Worm (Caenorhabditis elegans) whole organism, midembryonic: ENCODE data around the gene ZK899.1.

Experiments
- T22C8.4 ChIP-seq: fragments of 200-800 bp; sonication (Bioruptor generic); IDR thresholded peaks from 2 replicates; pipeline ENCODE4 v1.3.6; 2022; ENCODE audit warnings: missing genetic modification characterization, missing compliant biosample characterization
- cog-1 ChIP-seq: sonication (generic microtip); optimal IDR thresholded peaks from 2 replicates; lab custom pipeline; 2016; ENCODE audit warnings: missing genetic modification characterization, missing compliant biosample characterization
- flt-1 ChIP-seq: fragments of 200-800 bp; sonication (Bioruptor generic); IDR thresholded peaks from 2 replicates; pipeline ENCODE4 v1.3.6; 2022; ENCODE audit warnings: missing genetic modification characterization, missing compliant biosample characterization
- klf-2 ChIP-seq: fragments of 200-800 bp; sonication (Bioruptor generic); conservative IDR thresholded peaks from 2 replicates; pipeline ENCODE4 v1.3.6; 2022; ENCODE audit warnings: missing genetic modification reagents, missing genetic modification characterization, missing compliant biosample characterization
- med-1 ChIP-seq: sonication (generic microtip); optimal IDR thresholded peaks from 2 replicates; lab custom pipeline; 2017; ENCODE audit warnings: missing genetic modification characterization, mild to moderate bottlenecking, missing compliant biosample characterization, antibody characterized with exemption, missing genetic modification reagents; ENCODE audit not compliant: insufficient read depth
- ref-1 ChIP-seq: fragments of 200-800 bp; sonication (Bioruptor generic); conservative IDR thresholded peaks from 2 replicates; pipeline ENCODE4 v1.3.6; 2022; ENCODE audit warnings: missing genetic modification reagents, missing genetic modification characterization, missing compliant biosample characterization
- tab-1 ChIP-seq: fragments of 200-800 bp; sonication (Bioruptor generic); IDR thresholded peaks from 2 replicates; pipeline ENCODE4 v1.3.6; 2022; ENCODE audit warnings: missing genetic modification characterization, missing compliant biosample characterization
- ztf-23 ChIP-seq: fragments of 200-800 bp; sonication (Bioruptor generic); IDR thresholded peaks from 2 replicates; pipeline ENCODE4 v1.3.6; 2022; ENCODE audit warnings: missing genetic modification reagents, missing genetic modification characterization, missing compliant biosample characterization
- ztf-29 ChIP-seq: fragments of 200-800 bp; sonication (Bioruptor generic); IDR thresholded peaks from 2 replicates; pipeline ENCODE4 v1.3.6; 2022; ENCODE audit warnings: missing genetic modification reagents, missing genetic modification characterization, missing compliant biosample characterization

The ZK899.1 gene

DNA sequence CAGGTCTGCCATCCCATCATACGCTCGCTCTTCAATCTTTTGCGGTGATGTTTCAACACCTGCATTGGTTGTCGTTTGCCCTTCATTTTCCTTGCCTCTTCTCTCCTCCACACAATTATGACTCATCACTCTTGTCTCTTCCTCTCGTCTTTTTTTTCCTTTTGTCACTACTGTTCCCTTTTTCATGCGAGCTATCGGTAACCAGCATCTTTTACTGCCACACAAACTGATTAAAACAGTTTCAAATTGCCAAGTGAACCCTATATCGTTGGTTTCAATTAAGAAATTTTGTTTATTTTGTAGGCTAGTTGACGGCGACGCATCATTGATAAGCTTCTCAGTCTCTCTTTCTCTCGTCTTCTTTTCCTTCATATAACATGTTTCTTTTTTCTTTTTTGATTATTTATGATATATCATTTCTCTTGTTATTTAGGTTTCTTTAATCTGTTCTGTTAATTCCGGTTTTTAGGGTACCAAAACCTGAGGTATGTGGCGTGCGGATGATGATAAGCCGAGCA lies at the start of gene ZK899.1:
ZK899.1 (plus strand) TSS at position 468 of the 518 bp plus-strand sequence.
- no peak for TF ChIP-seq tab-1 (GFP tag; lab: Robert Waterston, UW)
- TF ChIP-seq med-1 (GFP tag; lab: Kevin White, UChicago): no peak
- TF ChIP-seq flt-1 (GFP tag; lab: Robert Waterston, UW): no peak
- no peak for TF ChIP-seq ztf-29 (GFP tag; lab: Robert Waterston, UW)
- no peak for TF ChIP-seq cog-1 (tag; lab: Kevin White, UChicago)
- TF ChIP-seq klf-2 (GFP tag; lab: Robert Waterston, UW): no peak
- TF ChIP-seq ref-1: no peak
- no peak for TF ChIP-seq ztf-23
- TF ChIP-seq T22C8.4 (GFP tag; lab: Robert Waterston, UW): no peak

DNA sequence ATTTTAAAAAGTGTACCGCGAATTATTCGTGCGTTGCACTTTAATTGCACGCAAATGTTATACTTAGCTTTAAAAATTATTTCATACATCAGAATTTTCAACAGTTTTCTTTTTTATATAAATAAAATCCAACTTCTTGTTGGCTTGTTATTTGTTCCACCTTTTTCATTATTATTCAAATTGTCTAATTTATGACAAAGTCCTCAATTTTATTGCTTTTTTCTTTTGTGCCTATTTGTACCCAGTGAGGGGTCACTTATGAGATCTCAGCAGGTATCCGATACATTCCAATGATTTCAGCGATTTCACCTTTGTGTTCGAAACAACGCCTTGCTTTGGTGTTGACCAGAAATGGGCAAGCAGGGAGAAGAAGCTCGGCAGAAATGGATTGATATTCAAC lies 49.0 kb upstream of the ZK899.1 start, which contains the start of gene fln-2:
fln-2 (plus strand) TSS at position 301 of the 400 bp plus-strand sequence.
- TF ChIP-seq klf-2 (GFP tag; lab: Robert Waterston, UW): no peak
- no peak for TF ChIP-seq cog-1 (tag; lab: Kevin White, UChicago)
- TF ChIP-seq med-1 (GFP tag; lab: Kevin White, UChicago): no peak
- no peak for TF ChIP-seq flt-1 (GFP tag; lab: Robert Waterston, UW)
- no peak for TF ChIP-seq tab-1 (GFP tag; lab: Robert Waterston, UW)
- no peak for TF ChIP-seq ztf-29 (GFP tag; lab: Robert Waterston, UW)
- no peak for TF ChIP-seq ztf-23
- no peak for TF ChIP-seq ref-1
- no peak for TF ChIP-seq T22C8.4 (GFP tag; lab: Robert Waterston, UW)

DNA sequence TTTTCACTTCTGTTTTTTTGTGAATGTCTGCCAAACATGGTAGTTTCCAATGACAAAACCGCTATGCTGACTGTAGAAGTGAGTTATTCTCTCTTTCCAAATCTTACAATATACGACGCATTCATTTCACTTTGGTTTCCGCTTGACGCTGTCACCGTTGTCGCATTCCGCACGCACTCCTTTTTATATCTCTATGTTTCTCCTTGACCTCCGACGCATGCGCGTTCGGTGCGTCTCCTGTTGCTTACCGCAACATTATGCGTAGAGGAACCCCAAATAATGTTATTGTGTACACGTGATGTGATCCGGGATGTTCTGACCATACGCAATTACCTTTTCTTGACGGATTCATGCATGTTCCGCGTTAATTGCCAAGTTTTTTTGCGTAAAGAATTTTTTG lies 44.5 kb upstream of the ZK899.1 start:
- TF ChIP-seq flt-1 (GFP tag; lab: Robert Waterston, UW) (0 out of 2 replicates have a peak, but pooled peaks have one; percentile 61), med-1 (GFP tag; lab: Kevin White, UChicago) (no peak)

DNA sequence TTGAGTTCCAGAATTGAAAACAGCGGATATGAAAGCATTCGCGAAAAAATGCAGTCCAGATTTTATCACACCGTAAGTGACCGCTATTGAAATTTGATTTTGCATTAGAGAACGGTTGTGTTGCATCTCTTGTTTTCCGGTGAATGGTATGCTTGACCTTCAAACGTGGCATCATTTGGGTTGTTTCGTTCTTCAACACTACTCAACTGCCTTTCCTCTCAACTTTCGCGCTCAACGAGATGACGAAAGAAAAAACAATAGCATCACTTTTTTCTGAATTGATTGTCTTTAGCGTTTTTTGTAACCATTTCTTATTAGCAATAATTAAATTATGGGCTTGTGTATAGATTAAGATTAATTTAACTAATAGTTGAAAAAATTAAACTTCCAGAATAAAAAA lies 44.0 kb upstream of the ZK899.1 start:
- TF ChIP-seq ref-1 (no peak), med-1 (GFP tag; lab: Kevin White, UChicago) (no peak), flt-1 (GFP tag; lab: Robert Waterston, UW) (no peak), ztf-23 (no peak), cog-1 (tag; lab: Kevin White, UChicago) (no peak), ztf-29 (GFP tag; lab: Robert Waterston, UW) (no peak), tab-1 (GFP tag; lab: Robert Waterston, UW) (no peak), T22C8.4 (GFP tag; lab: Robert Waterston, UW) (no peak)

DNA sequence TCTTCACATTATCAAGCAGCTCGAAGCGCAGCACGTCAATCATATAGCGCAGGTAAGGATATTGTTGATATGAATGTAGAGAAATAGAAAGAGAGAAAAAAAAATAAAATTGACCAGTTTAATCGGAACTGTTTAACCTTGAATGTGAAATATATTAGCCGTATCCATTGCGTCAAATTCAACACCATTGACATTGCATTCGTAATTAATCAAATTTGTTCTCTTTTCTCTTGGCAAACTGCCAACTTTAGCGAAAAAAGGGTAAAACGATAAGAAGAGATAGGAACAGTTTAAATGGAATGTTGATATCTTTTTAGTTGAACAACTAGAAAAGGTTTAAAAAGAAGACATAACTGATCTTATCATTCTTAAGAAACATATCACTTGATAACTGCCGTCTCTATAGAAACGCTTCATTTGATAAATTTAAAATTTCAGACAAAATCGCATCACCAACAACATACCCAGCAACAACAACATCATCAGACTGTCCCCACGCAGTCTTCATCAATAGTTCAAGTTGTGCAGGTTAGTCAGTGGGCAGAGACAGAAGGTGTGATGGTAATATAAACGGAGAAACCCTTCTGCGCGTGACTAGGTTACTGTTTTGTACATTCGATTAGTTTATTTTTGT lies 42.7 kb upstream of the ZK899.1 start:
- TF ChIP-seq ztf-23: no peak
- TF ChIP-seq cog-1 (tag; lab: Kevin White, UChicago): no peak
- TF ChIP-seq ref-1: no peak
- no peak for TF ChIP-seq T22C8.4 (GFP tag; lab: Robert Waterston, UW)
- no peak for TF ChIP-seq flt-1 (GFP tag; lab: Robert Waterston, UW)
- TF ChIP-seq med-1 (GFP tag; lab: Kevin White, UChicago): no peak
- no peak for TF ChIP-seq tab-1 (GFP tag; lab: Robert Waterston, UW)
- TF ChIP-seq ztf-29 (GFP tag; lab: Robert Waterston, UW): no peak
- TF ChIP-seq klf-2 (GFP tag; lab: Robert Waterston, UW): no peak

DNA sequence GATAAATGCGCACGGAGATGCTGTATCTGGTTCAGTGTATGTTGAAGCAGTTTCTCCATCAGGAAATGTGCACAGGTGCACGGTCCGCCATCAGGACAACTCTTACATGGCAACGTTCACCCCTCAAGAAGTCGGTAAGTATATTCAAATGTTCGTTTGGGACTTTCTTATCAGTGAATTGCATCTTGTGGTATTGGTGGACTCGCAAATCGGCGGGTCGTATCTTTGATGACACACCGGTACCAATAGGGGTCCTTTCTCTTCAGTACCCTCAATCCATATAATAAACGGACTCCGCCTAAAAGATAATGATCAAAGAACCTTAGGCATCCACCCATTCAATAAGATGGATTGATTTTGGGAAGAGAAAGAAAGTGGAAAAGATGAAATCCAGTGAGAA lies 40.5 kb upstream of the ZK899.1 start:
- TF ChIP-seq cog-1 (tag; lab: Kevin White, UChicago) (no peak), ztf-29 (GFP tag; lab: Robert Waterston, UW) (no peak), T22C8.4 (GFP tag; lab: Robert Waterston, UW) (no peak), tab-1 (GFP tag; lab: Robert Waterston, UW) (no peak), med-1 (GFP tag; lab: Kevin White, UChicago) (no peak), flt-1 (GFP tag; lab: Robert Waterston, UW) (no peak), ztf-23 (no peak), klf-2 (GFP tag; lab: Robert Waterston, UW) (no peak), ref-1 (no peak)

DNA sequence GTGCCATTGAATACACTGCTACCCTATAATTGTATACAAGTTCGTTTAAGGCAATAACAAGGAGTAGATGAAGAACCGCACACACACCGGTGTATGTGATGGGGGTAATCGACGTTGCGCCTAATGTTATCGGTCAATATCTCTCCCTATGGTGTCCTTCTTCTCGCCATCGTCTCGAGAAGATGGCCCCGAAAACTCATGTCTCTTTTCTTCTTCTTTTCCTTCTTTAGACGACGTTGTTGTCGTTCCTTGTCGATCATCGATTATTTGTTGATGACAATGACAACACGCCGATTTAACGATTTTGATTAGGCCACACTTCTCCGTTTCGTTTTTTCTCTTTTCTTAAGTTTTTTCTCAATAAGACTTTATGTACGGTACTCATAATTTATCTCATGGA lies 37.3 kb upstream of the ZK899.1 start:
- no peak for TF ChIP-seq ztf-23
- TF ChIP-seq cog-1 (tag; lab: Kevin White, UChicago): no peak
- TF ChIP-seq tab-1 (GFP tag; lab: Robert Waterston, UW): no peak
- TF ChIP-seq T22C8.4 (GFP tag; lab: Robert Waterston, UW): no peak
- no peak for TF ChIP-seq med-1 (GFP tag; lab: Kevin White, UChicago)
- TF ChIP-seq ztf-29 (GFP tag; lab: Robert Waterston, UW): no peak
- TF ChIP-seq klf-2 (GFP tag; lab: Robert Waterston, UW): no peak
- TF ChIP-seq flt-1 (GFP tag; lab: Robert Waterston, UW): no peak

DNA sequence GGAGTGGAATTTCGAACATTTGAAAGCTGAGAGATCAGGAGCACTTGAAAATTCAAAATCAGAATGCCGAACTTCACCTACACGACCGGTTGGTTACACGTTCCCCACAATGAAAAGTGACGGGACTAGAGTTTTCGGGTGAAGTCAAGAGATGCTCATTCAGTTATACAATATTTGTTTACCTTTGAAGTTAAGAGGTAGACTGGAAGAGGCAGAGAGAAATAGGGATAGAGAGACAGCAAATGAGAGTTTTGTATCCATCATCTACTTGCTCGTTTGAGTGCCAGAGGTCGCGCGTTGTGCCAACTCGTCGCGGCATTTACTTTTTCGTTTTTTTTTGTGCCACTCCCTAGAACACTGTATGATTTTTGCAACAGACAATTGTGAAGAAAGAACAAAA lies 35.7 kb upstream of the ZK899.1 start:
- no peak for TF ChIP-seq cog-1 (tag; lab: Kevin White, UChicago)
- TF ChIP-seq flt-1 (GFP tag; lab: Robert Waterston, UW): no peak

DNA sequence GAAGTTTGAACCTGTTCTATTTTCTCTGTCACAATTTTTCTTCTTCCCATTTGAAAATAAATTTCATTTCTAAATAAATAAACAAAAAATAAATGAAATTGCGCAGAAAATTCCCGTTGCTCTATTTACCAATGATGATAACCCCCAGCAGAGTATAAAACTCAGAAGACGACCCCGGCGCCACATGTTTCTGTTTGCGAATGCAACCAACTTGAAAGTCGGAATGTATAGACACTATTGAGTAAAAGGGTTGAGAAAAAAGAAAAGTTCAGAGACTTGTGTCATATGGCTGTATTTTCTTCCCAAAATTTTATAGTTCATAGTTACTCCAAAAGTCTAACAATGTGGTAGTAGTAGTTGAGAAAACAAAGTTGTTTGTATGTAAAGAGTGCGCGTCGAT lies 34.8 kb upstream of the ZK899.1 start:
- TF ChIP-seq tab-1 (GFP tag; lab: Robert Waterston, UW) (no peak), ztf-29 (GFP tag; lab: Robert Waterston, UW) (no peak), med-1 (GFP tag; lab: Kevin White, UChicago) (no peak), flt-1 (GFP tag; lab: Robert Waterston, UW) (no peak), cog-1 (tag; lab: Kevin White, UChicago) (no peak), ref-1 (no peak)

DNA sequence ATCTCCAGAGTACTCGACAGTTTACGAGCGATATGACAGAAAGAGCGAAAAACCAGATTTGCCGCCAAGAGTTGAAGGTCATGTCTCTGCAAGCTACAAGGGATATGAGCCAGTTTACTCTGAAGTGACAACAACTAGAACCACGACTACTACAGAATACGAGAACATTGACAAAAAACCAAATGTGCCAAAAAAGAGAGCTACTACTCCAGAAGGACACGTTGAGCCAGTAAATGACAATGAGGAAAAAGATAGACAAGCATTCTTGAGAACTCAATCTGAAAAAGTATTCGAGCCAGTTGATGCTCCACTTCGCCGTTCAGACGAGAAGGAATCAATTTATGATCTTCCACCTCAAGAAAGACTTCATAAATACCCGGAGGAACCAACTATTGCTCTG lies 29.1 kb upstream of the ZK899.1 start:
- no peak for TF ChIP-seq ref-1
- TF ChIP-seq ztf-23: no peak
- TF ChIP-seq klf-2 (GFP tag; lab: Robert Waterston, UW): no peak
- no peak for TF ChIP-seq T22C8.4 (GFP tag; lab: Robert Waterston, UW)
